Fruit fly (Drosophila melanogaster): Measurements from ENCODE around the gene Gug.

Gug gene

dm6 chr3L:8458767-8459614, 9.3 kb downstream of the Gug start (continued):
- TF ChIP-seq fkh (GFP tag; optimal IDR thresholded peaks at IDR 0.05) (no peak), CG6276 (GFP tag; optimal IDR thresholded peaks at IDR 0.05) (peak; percentile 51), CG31627 (GFP tag; optimal IDR thresholded peaks at IDR 0.05) (peak; percentile 40), Sox15 (GFP tag; optimal IDR thresholded peaks at IDR 0.05) (peak; percentile 20), ss (GFP tag; optimal IDR thresholded peaks at IDR 0.05) (peak in 1 of 2 experiments; percentile 34), dsx (GFP tag; optimal IDR thresholded peaks at IDR 0.05; ENCODE audit: poor library complexity, severe bottlenecking) (peak; percentile 18), Lpt (GFP tag; optimal IDR thresholded peaks at IDR 0.05) (peak; percentile 19), Eip93F (GFP tag; optimal IDR thresholded peaks at IDR 0.05) (no peak), Ets96B (tag; optimal IDR thresholded peaks at IDR 0.05) (peak; percentile 65), CG16779 (tag; optimal IDR thresholded peaks at IDR 0.05) (no peak), CG8119 (GFP tag; IDR thresholded peaks at IDR 0.05) (peak; percentile 70), Gug (GFP tag; IDR thresholded peaks at IDR 0.05) (peak; percentile 47), CG11902 (GFP tag; optimal IDR thresholded peaks at IDR 0.05) (peak; percentile 9), CG6854 (GFP tag; optimal IDR thresholded peaks at IDR 0.05) (no peak), CG15336 (GFP tag; IDR thresholded peaks at IDR 0.05) (peak; percentile 61), CG8319 (GFP tag; optimal IDR thresholded peaks at IDR 0.05) (peak; percentile 58), net (GFP tag; optimal IDR thresholded peaks at IDR 0.05) (peak; percentile 68), Hr38 (GFP tag; optimal IDR thresholded peaks at IDR 0.05) (no peak)

dm6 chr3L:8459615-8460004, 9.9 kb downstream of the Gug start:
- no peak for TF ChIP-seq Eip75B (GFP tag; optimal IDR thresholded peaks at IDR 0.05)
- 0 out of 2 replicates have a peak, but pooled peaks have one; percentile 4 for TF ChIP-seq Gug (GFP tag; IDR thresholded peaks at IDR 0.05)
- peak in 1 of 2 experiments; percentile 25 for TF ChIP-seq ss (GFP tag; optimal IDR thresholded peaks at IDR 0.05)

dm6 chr3L:8460050-8460878, 10.5 kb downstream of the Gug start:
- TF ChIP-seq CG6792 (GFP tag; optimal IDR thresholded peaks at IDR 0.05) (no peak), net (GFP tag; optimal IDR thresholded peaks at IDR 0.05) (no peak), Lpt (GFP tag; optimal IDR thresholded peaks at IDR 0.05) (peak; percentile 43), Ets96B (tag; optimal IDR thresholded peaks at IDR 0.05) (peak; percentile 39), CG9139 (GFP tag; optimal IDR thresholded peaks at IDR 0.05) (peak; percentile 59), CG8632 (GFP tag; optimal IDR thresholded peaks at IDR 0.05) (peak; percentile 53), Eip93F (GFP tag; optimal IDR thresholded peaks at IDR 0.05) (no peak), achi (GFP tag; optimal IDR thresholded peaks at IDR 0.05) (peak; percentile 31), CG32006 (GFP tag; optimal IDR thresholded peaks at IDR 0.05) (peak; percentile 69), CG6854 (GFP tag; optimal IDR thresholded peaks at IDR 0.05) (no peak), pdm3 (GFP tag; optimal IDR thresholded peaks at IDR 0.05) (peak; percentile 56), acj6 (GFP tag; optimal IDR thresholded peaks at IDR 0.05) (peak; percentile 38), CG6808 (GFP tag; optimal IDR thresholded peaks at IDR 0.05) (peak; percentile 21), CG34406 (GFP tag; optimal IDR thresholded peaks at IDR 0.05) (no peak), Sox15 (GFP tag; optimal IDR thresholded peaks at IDR 0.05) (peak; percentile 21), Blimp-1 (GFP tag; optimal IDR thresholded peaks at IDR 0.05) (no peak), CG3919 (GFP tag; optimal IDR thresholded peaks at IDR 0.05) (peak; percentile 35), lz (GFP tag; optimal IDR thresholded peaks at IDR 0.05) (peak; percentile 40), esn (GFP tag; optimal IDR thresholded peaks at IDR 0.05) (peak; percentile 57), Sox102F (GFP tag; optimal IDR thresholded peaks at IDR 0.05) (no peak), dsx (GFP tag; optimal IDR thresholded peaks at IDR 0.05; ENCODE audit: poor library complexity, severe bottlenecking) (no peak), ss (GFP tag; optimal IDR thresholded peaks at IDR 0.05) (peak in 1 of 2 experiments; percentile 31), CG10631 (GFP tag; optimal IDR thresholded peaks at IDR 0.05) (peak; percentile 61), Gug (GFP tag; IDR thresholded peaks at IDR 0.05) (peak; percentile 17; the same call in 1 of the 2 replicates), dac (GFP tag; optimal IDR thresholded peaks at IDR 0.05) (no peak), fkh (GFP tag; optimal IDR thresholded peaks at IDR 0.05) (no peak), Sox14 (GFP tag; optimal IDR thresholded peaks at IDR 0.05) (peak; percentile 41), Hr38 (GFP tag; optimal IDR thresholded peaks at IDR 0.05) (no peak), svp (GFP tag) (peak; percentile 75), Smox (GFP tag; optimal IDR thresholded peaks at IDR 0.05) (peak; percentile 21), CG8119 (GFP tag; IDR thresholded peaks at IDR 0.05) (no peak; the same call in 2 of the 3 replicates), Hr39 (GFP tag; optimal IDR thresholded peaks at IDR 0.05) (peak; percentile 44), Eip75B (GFP tag; optimal IDR thresholded peaks at IDR 0.05) (no peak), fd85E (GFP tag; optimal IDR thresholded peaks at IDR 0.05) (no peak), CG4318 (GFP tag; optimal IDR thresholded peaks at IDR 0.05) (peak; percentile 36), CG6276 (GFP tag; optimal IDR thresholded peaks at IDR 0.05) (peak; percentile 17)
